Fruit fly (Drosophila melanogaster) whole organism, embryonic: Measurements from ENCODE around the gene Sbp2.

ENCODE experiments used
- Bteb2 ChIP-seq: fragments of 200-800 bp; sonication (Bioruptor generic); optimal IDR thresholded peaks from 2 replicates; lab custom pipeline; 2016; ENCODE audit warnings: missing biosample characterization, missing genetic modification characterization
- CG10462 ChIP-seq: fragments of 200-800 bp; sonication (Bioruptor generic); optimal IDR thresholded peaks from 2 replicates; lab custom pipeline; 2016; ENCODE audit warnings: missing biosample characterization, missing genetic modification characterization
- CG10959 ChIP-seq: fragments of 200-800 bp; sonication (Bioruptor generic); IDR thresholded peaks from 2 replicates; pipeline ENCODE4 v1.3.6; 2022; ENCODE audit warnings: missing biosample characterization, missing genetic modification characterization
- CG10979 ChIP-seq: fragments of 200-800 bp; sonication (Bioruptor generic); optimal IDR thresholded peaks from 2 replicates; lab custom pipeline; 2018; ENCODE audit warnings: missing biosample characterization, mild to moderate bottlenecking, missing genetic modification characterization, moderate library complexity
- CG12769 ChIP-seq: fragments of 200-800 bp; sonication (Bioruptor generic); optimal IDR thresholded peaks from 2 replicates; lab custom pipeline; 2019; ENCODE audit warnings: missing biosample characterization, mild to moderate bottlenecking, missing genetic modification characterization, moderate library complexity
- CG13624 ChIP-seq: fragments of 200-800 bp; sonication (Bioruptor generic); optimal IDR thresholded peaks from 2 replicates; lab custom pipeline; 2016; ENCODE audit warnings: missing biosample characterization, missing genetic modification characterization
- CG15479 ChIP-seq: fragments of 200-800 bp; sonication (Bioruptor generic); optimal IDR thresholded peaks from 3 replicates; lab custom pipeline; 2019; ENCODE audit warnings: missing biosample characterization, mild to moderate bottlenecking, missing genetic modification characterization, moderate library complexity
- CG18476 ChIP-seq: fragments of 200-800 bp; sonication (Bioruptor generic); optimal IDR thresholded peaks from 2 replicates; lab custom pipeline; 2016; ENCODE audit warnings: missing biosample characterization, mild to moderate bottlenecking, missing genetic modification characterization
- CG4282 ChIP-seq: fragments of 200-800 bp; sonication (Bioruptor generic); optimal IDR thresholded peaks from 2 replicates; lab custom pipeline; 2016; ENCODE audit warnings: missing biosample characterization, missing genetic modification characterization
- CG4404 ChIP-seq: fragments of 200-800 bp; sonication (Bioruptor generic); IDR thresholded peaks from 2 replicates; pipeline ENCODE4 v1.3.6; 2022; ENCODE audit warnings: missing biosample characterization, missing genetic modification characterization
- CG5953 ChIP-seq: fragments of 200-800 bp; sonication (Bioruptor generic); IDR thresholded peaks from 2 replicates; pipeline ENCODE4 v1.3.6; 2022; ENCODE audit warnings: missing biosample characterization, missing genetic modification characterization
- CG7357 ChIP-seq: fragments of 200-800 bp; sonication (Bioruptor generic); IDR thresholded peaks from 3 replicates; pipeline ENCODE4 v1.3.6; 2022; ENCODE audit warnings: missing biosample characterization, missing genetic modification characterization
- CG7963 ChIP-seq: fragments of 200-800 bp; sonication (Bioruptor generic); IDR thresholded peaks from 3 replicates; pipeline ENCODE4 v1.3.6; 2022; ENCODE audit warnings: missing biosample characterization, missing genetic modification characterization; ENCODE audit not compliant: partially characterized antibody
- CG8388 ChIP-seq: fragments of 200-800 bp; sonication (Bioruptor generic); optimal IDR thresholded peaks from 2 replicates; lab custom pipeline; 2019; ENCODE audit warnings: missing biosample characterization, mild to moderate bottlenecking, missing genetic modification characterization, moderate library complexity
- Chrac-16 ChIP-seq: fragments of 200-800 bp; sonication (Bioruptor generic); optimal IDR thresholded peaks from 3 replicates; lab custom pipeline; 2016; ENCODE audit warnings: missing biosample characterization, missing genetic modification characterization
- D ChIP-seq, 2 experiments: fragments of 200-800 bp in 1 of 2; fragments of >200 bp in 1 of 2; sonication (Bioruptor generic) in 1 of 2; optimal IDR thresholded peaks; 2 replicates in 1 of 2; 3 replicates in 1 of 2; lab custom pipeline; 2017; ENCODE audit warnings: mild to moderate bottlenecking in 1 of 2, missing biosample characterization in 1 of 2, missing genetic modification characterization in 1 of 2, missing genetic modification reagents in 1 of 2
- Dll ChIP-seq: fragments of 200-800 bp; sonication (Bioruptor generic); IDR thresholded peaks from 4 replicates; pipeline ENCODE4 v1.3.6; 2022; ENCODE audit warnings: missing biosample characterization, missing genetic modification characterization; ENCODE audit not compliant: partially characterized antibody
- Drgx ChIP-seq: fragments of 200-800 bp; sonication (Bioruptor generic); IDR thresholded peaks from 2 replicates; pipeline ENCODE4 v1.3.6; 2022; ENCODE audit warnings: missing biosample characterization, missing genetic modification characterization
- E2f1 ChIP-seq: fragments of 200-800 bp; sonication (Bioruptor generic); IDR thresholded peaks from 2 replicates; pipeline ENCODE4 v1.3.6; 2022; ENCODE audit warnings: missing biosample characterization, missing genetic modification characterization
- Elba2 ChIP-seq: fragments of 200-800 bp; sonication (Bioruptor generic); optimal IDR thresholded peaks from 3 replicates; lab custom pipeline; 2016; ENCODE audit warnings: missing biosample characterization, missing genetic modification characterization
- Gug ChIP-seq: fragments of 200-800 bp; sonication (Bioruptor generic); IDR thresholded peaks from 4 replicates; pipeline ENCODE4 v1.3.6; 2022; ENCODE audit warnings: missing biosample characterization, missing genetic modification characterization
- Hand ChIP-seq: fragments of 200-800 bp; sonication (Bioruptor generic); optimal IDR thresholded peaks from 2 replicates; lab custom pipeline; 2017; ENCODE audit warnings: mild to moderate bottlenecking, missing biosample characterization, missing genetic modification reagents, missing genetic modification characterization
- HmgZ ChIP-seq: fragments of 200-800 bp; sonication (Bioruptor generic); optimal IDR thresholded peaks from 2 replicates; lab custom pipeline; 2018; ENCODE audit warnings: missing biosample characterization, mild to moderate bottlenecking, missing genetic modification characterization
- Hr51 ChIP-seq, 2 experiments: fragments of 200-800 bp; sonication (Bioruptor generic); optimal IDR thresholded peaks; 2 replicates in 1 of 2; 3 replicates in 1 of 2; lab custom pipeline; 2016 to 2018; ENCODE audit warnings: missing biosample characterization in 2 of 2, missing genetic modification characterization in 2 of 2, mild to moderate bottlenecking in 1 of 2, moderate library complexity in 1 of 2
- Kr ChIP-seq: fragments of 200-800 bp; sonication (Bioruptor generic); optimal IDR thresholded peaks from 2 replicates; lab custom pipeline; 2017; ENCODE audit warnings: missing biosample characterization, mild to moderate bottlenecking, missing genetic modification characterization
- NK7.1 ChIP-seq: fragments of 200-800 bp; sonication (Bioruptor generic); optimal IDR thresholded peaks from 3 replicates; lab custom pipeline; 2016; ENCODE audit warnings: missing biosample characterization, missing genetic modification characterization
- Oaz ChIP-seq: fragments of 200-800 bp; sonication (Bioruptor generic); IDR thresholded peaks from 2 replicates; pipeline ENCODE4 v1.3.6; 2022; ENCODE audit warnings: missing biosample characterization, missing genetic modification characterization
- PHDP ChIP-seq: fragments of 200-800 bp; sonication (Bioruptor generic); optimal IDR thresholded peaks from 3 replicates; lab custom pipeline; 2018; ENCODE audit warnings: missing biosample characterization, mild to moderate bottlenecking, missing genetic modification characterization, moderate library complexity
- Rfx ChIP-seq: fragments of 200-800 bp; sonication (Bioruptor generic); IDR thresholded peaks from 2 replicates; pipeline ENCODE4 v1.3.6; 2022; ENCODE audit warnings: missing biosample characterization, missing genetic modification characterization
- Sry-δ ChIP-seq: fragments of 200-800 bp; sonication (Bioruptor generic); optimal IDR thresholded peaks from 2 replicates; lab custom pipeline; 2016; ENCODE audit warnings: missing biosample characterization, missing genetic modification characterization
- Vsx1 ChIP-seq: fragments of 200-800 bp; sonication (Bioruptor generic); optimal IDR thresholded peaks from 2 replicates; lab custom pipeline; 2017; ENCODE audit warnings: missing biosample characterization, mild to moderate bottlenecking, missing genetic modification characterization, missing genetic modification reagents
- bigmax ChIP-seq: fragments of 200-800 bp; sonication (Bioruptor generic); optimal IDR thresholded peaks from 2 replicates; lab custom pipeline; 2018; ENCODE audit warnings: missing biosample characterization, mild to moderate bottlenecking, missing genetic modification characterization
- br ChIP-seq: fragments of >200 bp; optimal IDR thresholded peaks from 2 replicates; lab custom pipeline; 2017
- cad ChIP-seq: fragments of >200 bp; optimal IDR thresholded peaks from 2 replicates; lab custom pipeline; 2017; ENCODE audit warnings: missing biosample characterization, missing genetic modification characterization
- cg ChIP-seq: fragments of 200-800 bp; sonication (Bioruptor generic); optimal IDR thresholded peaks from 3 replicates; lab custom pipeline; 2019; ENCODE audit warnings: missing biosample characterization, mild to moderate bottlenecking, missing genetic modification characterization, moderate library complexity
- crp ChIP-seq, 2 experiments: fragments of 200-800 bp; sonication (Bioruptor generic); optimal IDR thresholded peaks; 2 replicates in 1 of 2; 3 replicates in 1 of 2; lab custom pipeline; 2017; ENCODE audit warnings: missing biosample characterization in 2 of 2, missing genetic modification characterization in 2 of 2, mild to moderate bottlenecking in 1 of 2, moderate library complexity in 1 of 2
- emc ChIP-seq: fragments of 200-800 bp; sonication (Bioruptor generic); optimal IDR thresholded peaks from 2 replicates; lab custom pipeline; 2016; ENCODE audit warnings: missing biosample characterization, missing genetic modification characterization
- ems ChIP-seq: fragments of 200-800 bp; sonication (Bioruptor generic); optimal IDR thresholded peaks from 3 replicates; lab custom pipeline; 2016; ENCODE audit warnings: missing biosample characterization, missing genetic modification characterization
- esg ChIP-seq: fragments of 200-800 bp; sonication (Bioruptor generic); conservative IDR thresholded peaks from 2 replicates; pipeline ENCODE4 v1.3.6; 2022; ENCODE audit warnings: missing biosample characterization, missing genetic modification characterization
- eyg ChIP-seq: fragments of 200-800 bp; sonication (Bioruptor generic); optimal IDR thresholded peaks from 3 replicates; lab custom pipeline; 2016; ENCODE audit warnings: missing biosample characterization, missing genetic modification characterization
- grau ChIP-seq: fragments of 200-800 bp; optimal IDR thresholded peaks from 3 replicates; lab custom pipeline; 2019; ENCODE audit warnings: missing biosample characterization, mild to moderate bottlenecking, missing genetic modification characterization, moderate library complexity
- ham ChIP-seq: fragments of 200-800 bp; sonication (Bioruptor generic); IDR thresholded peaks from 2 replicates; pipeline ENCODE4 v1.3.6; 2022; ENCODE audit warnings: missing biosample characterization, missing genetic modification characterization
- insv ChIP-seq, 2 experiments: fragments of 200-800 bp; sonication (Bioruptor generic); optimal IDR thresholded peaks; 3 replicates each; lab custom pipeline; 2016 to 2018; ENCODE audit warnings: missing biosample characterization in 2 of 2, missing genetic modification characterization in 2 of 2
- pum ChIP-seq: fragments of 200-800 bp; sonication (Bioruptor generic); optimal IDR thresholded peaks from 2 replicates; lab custom pipeline; 2016; ENCODE audit warnings: missing biosample characterization, missing genetic modification characterization
- sens-2 ChIP-seq: fragments of 200-800 bp; sonication (Bioruptor generic); IDR thresholded peaks from 2 replicates; pipeline ENCODE4 v1.3.6; 2022; ENCODE audit warnings: missing biosample characterization, missing genetic modification characterization
- seq ChIP-seq: fragments of 200-800 bp; sonication (Bioruptor generic); IDR thresholded peaks from 2 replicates; pipeline ENCODE4 v1.3.6; 2022; ENCODE audit warnings: missing biosample characterization, missing genetic modification characterization
- sima ChIP-seq: fragments of 200-800 bp; sonication (Bioruptor generic); optimal IDR thresholded peaks from 2 replicates; lab custom pipeline; 2016; ENCODE audit warnings: missing biosample characterization, missing genetic modification characterization
- stwl ChIP-seq: fragments of 200-800 bp; sonication (Bioruptor generic); optimal IDR thresholded peaks from 3 replicates; lab custom pipeline; 2018; ENCODE audit warnings: missing biosample characterization, mild to moderate bottlenecking, missing genetic modification characterization, moderate library complexity
- tgo ChIP-seq: fragments of 200-800 bp; sonication (Bioruptor generic); IDR thresholded peaks from 3 replicates; pipeline ENCODE4 v1.3.6; 2022; ENCODE audit warnings: missing biosample characterization, missing genetic modification characterization
- toy ChIP-seq: fragments of 200-800 bp; sonication (Bioruptor generic); IDR thresholded peaks from 2 replicates; pipeline ENCODE4 v1.3.6; 2022; ENCODE audit warnings: missing biosample characterization, missing genetic modification characterization
- trh ChIP-seq: fragments of 200-800 bp; sonication (Bioruptor generic); optimal IDR thresholded peaks from 2 replicates; lab custom pipeline; 2016; ENCODE audit warnings: missing biosample characterization, missing genetic modification characterization
- twi ChIP-seq: fragments of 200-800 bp; optimal IDR thresholded peaks from 2 replicates; lab custom pipeline; 2019; ENCODE audit warnings: missing biosample characterization, mild to moderate bottlenecking, missing genetic modification characterization, moderate library complexity

Gene Sbp2

dm6 chr3L:8338921-8339320 lies 35.0 kb downstream of the Sbp2 start, which contains the start of gene Pex2 (continued):
- TF ChIP-seq pum (GFP tag; lab: Kevin White, UChicago) (no peak), CG12769 (tag; lab: Kevin White, UChicago) (no peak), CG10462 (GFP tag; lab: Kevin White, UChicago) (no peak), trh (GFP tag; lab: Kevin White, UChicago) (no peak), CG7357 (GFP tag; lab: Robert Waterston, UW) (no peak), CG5953 (GFP tag; lab: Robert Waterston, UW) (no peak), sima (GFP tag; lab: Kevin White, UChicago) (no peak), HmgZ (peak; percentile 76), twi (no peak), CG7963 (GFP tag; lab: Robert Waterston, UW) (no peak), NK7.1 (GFP tag; lab: Kevin White, UChicago) (no peak), Dll (GFP tag; lab: Robert Waterston, UW) (peak; percentile 48; the same call in 1 of the 4 replicates), E2f1 (no peak), Rfx (GFP tag; lab: Robert Waterston, UW) (peak; percentile 23; the same call in 1 of the 2 replicates), Hr51 (GFP tag; optimal IDR thresholded peaks at IDR 0.05; lab: Kevin White, UChicago) (no peak), Gug (no peak), Drgx (0 out of 2 replicates have a peak, but pooled peaks have one; percentile 23), D (optimal IDR thresholded peaks at IDR 0.05; lab: Kevin White, UChicago) (no peak), D (GFP tag; optimal IDR thresholded peaks at IDR 0.05; lab: Kevin White, UChicago) (no peak), cad (GFP tag; lab: Kevin White, UChicago) (no peak), CG10979 (tag; lab: Kevin White, UChicago) (no peak), Vsx1 (peak; percentile 2), br (lab: Kevin White, UChicago) (no peak), PHDP (tag; lab: Kevin White, UChicago) (peak; percentile 24), cg (no peak), Bteb2 (GFP tag; lab: Kevin White, UChicago) (no peak), Hand (GFP tag; lab: Kevin White, UChicago) (no peak), toy (GFP tag; lab: Robert Waterston, UW) (no peak), Sry-δ (GFP tag; lab: Kevin White, UChicago) (peak; percentile 84), CG8388 (no peak), bigmax (GFP tag; lab: Kevin White, UChicago) (no peak), CG13624 (GFP tag; lab: Kevin White, UChicago) (peak; percentile 4), Oaz (no peak), esg (GFP tag; lab: Robert Waterston, UW) (no peak), seq (GFP tag; lab: Robert Waterston, UW) (no peak), CG4404 (no peak), stwl (tag; lab: Kevin White, UChicago) (peak; percentile 95), ham (GFP tag; lab: Robert Waterston, UW) (no peak), Kr (no peak), grau (no peak), CG10959 (GFP tag; lab: Robert Waterston, UW) (no peak), eyg (GFP tag; lab: Kevin White, UChicago) (no peak), Chrac-16 (no peak), emc (no peak), insv (GFP tag; optimal IDR thresholded peaks at IDR 0.05; lab: Kevin White, UChicago) (no peak), Elba2 (GFP tag; lab: Kevin White, UChicago) (no peak), CG4282 (GFP tag; lab: Kevin White, UChicago) (no peak), tgo (GFP tag; lab: Robert Waterston, UW) (no peak), sens-2 (GFP tag; lab: Robert Waterston, UW) (no peak), CG18476 (GFP tag; lab: Kevin White, UChicago) (no peak), crp (GFP tag; optimal IDR thresholded peaks at IDR 0.05; lab: Kevin White, UChicago) (peak in 1 of 2 experiments; percentile 18), ems (no peak), CG15479 (GFP tag; lab: Kevin White, UChicago) (no peak)
